Worm (Caenorhabditis elegans) whole organism, L3 larva: ENCODE measurements around the gene aak-1.

Experiments used
- ama-1 ChIP-seq: fragments of 150-350 bp; optimal IDR thresholded peaks from 2 replicates; lab custom pipeline; 2018
- nhr-76 ChIP-seq: fragments of 150-350 bp; sonication (generic microtip); optimal IDR thresholded peaks from 5 replicates; lab custom pipeline; 2014; ENCODE audit warnings: missing biosample characterization, missing genetic modification characterization

ce11 chrIII:8710310-8710709 is 50.6 kb downstream of the aak-1 start, which contains the start of gene B0303.11:
- TF ChIP-seq ama-1 (no peak), nhr-76 (tag; lab: Kevin White, UChicago) (no peak)
